Worm (Caenorhabditis elegans): Measurements from ENCODE around the gene Y43F8A.1.
"Not testable (repeated sequence)": the region's sequence is repeated elsewhere in the genome, so short reads cannot be mapped to it uniquely, and the experiment has no call there.

Y43F8A.1 gene

DNA sequence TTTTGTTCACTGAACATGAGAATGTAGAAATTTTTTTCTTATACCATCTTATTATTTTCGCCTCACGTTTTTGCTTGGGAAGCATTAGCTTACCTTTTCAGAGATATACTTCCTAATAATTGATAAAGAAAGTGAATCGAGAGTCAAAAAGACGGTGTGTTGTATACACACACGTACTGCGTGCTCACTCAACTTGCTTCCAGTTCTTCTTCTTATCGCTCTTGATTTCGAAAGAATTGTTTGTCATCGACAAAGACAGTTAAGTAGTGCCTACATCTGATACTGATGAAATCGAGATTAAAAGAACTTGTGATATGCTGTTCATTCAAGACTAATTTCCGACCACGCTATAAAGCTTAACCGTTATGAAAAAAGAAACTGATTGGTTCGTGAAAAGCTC, 40.4 kb downstream of the Y43F8A.1 start, which contains the start of gene C25F9.5:
Gene C25F9.5 (minus strand): TSS at position 195 of the 400 bp plus-strand sequence.
- TF ChIP-seq nhr-77 (tag; optimal IDR thresholded peaks at IDR 0.05) (no peak), ceh-90 (tag; optimal IDR thresholded peaks at IDR 0.05) (no peak), fkh-10 (GFP tag; optimal IDR thresholded peaks at IDR 0.05) (no peak), pax-3 (tag; optimal IDR thresholded peaks at IDR 0.05) (no peak), lin-35 (GFP tag; optimal IDR thresholded peaks at IDR 0.05) (peak in 1 of 2 experiments; percentile 26), mef-2 (tag; optimal IDR thresholded peaks at IDR 0.05) (no peak), elt-2 (tag; optimal IDR thresholded peaks at IDR 0.05) (peak; percentile 69)

- TF ChIP-seq aly-2 (tag; optimal IDR thresholded peaks at IDR 0.05) (no peak), nhr-85 (tag) (peak; percentile 33), fkh-8 (tag; optimal IDR thresholded peaks at IDR 0.05) (no peak), lsy-2 (tag; optimal IDR thresholded peaks at IDR 0.05) (no peak), tbx-2 (tag; optimal IDR thresholded peaks at IDR 0.05) (no peak), ets-5 (GFP tag; IDR thresholded peaks at IDR 0.05) (no peak)
Measured at ce11 chrV:19416475-19416874, 46.2 kb downstream of the Y43F8A.1 start, which contains the start of the genes C25F9.4 and C25F9.9. TSS of gene C25F9.4 (minus strand) at chrV:19416575. TSS of gene C25F9.9 (plus strand) at chrV:19416611.

- TF ChIP-seq lsy-2 (tag; optimal IDR thresholded peaks at IDR 0.05) (no peak), vab-15 (tag; optimal IDR thresholded peaks at IDR 0.05) (no peak), ceh-88 (GFP tag; IDR thresholded peaks at IDR 0.05) (no peak), elt-2 (tag; optimal IDR thresholded peaks at IDR 0.05) (peak; percentile 27)
Measured at ce11 chrV:19417836-19418235, 47.5 kb downstream of the Y43F8A.1 start, which contains the start of gene C25F9.15. TSS of gene C25F9.15 (plus strand) at chrV:19418136.

DNA sequence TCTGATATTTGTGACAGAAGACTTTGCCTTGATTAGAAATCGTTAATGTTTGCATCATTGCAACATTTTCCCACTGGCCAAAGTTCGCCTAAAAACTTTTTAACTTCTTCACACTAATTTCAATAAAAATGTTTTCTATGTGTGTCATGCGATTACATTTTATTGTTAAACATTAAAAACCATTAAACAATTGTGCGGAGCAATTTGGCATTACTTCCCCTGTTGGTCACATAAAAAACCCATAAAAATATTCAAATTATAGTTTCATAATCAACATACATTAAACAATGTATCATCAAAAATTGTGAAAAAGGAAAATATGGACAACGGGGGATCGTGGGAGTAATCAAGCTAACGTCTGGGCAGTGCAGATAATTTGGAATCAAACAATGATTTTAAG, 49.0 kb downstream of the Y43F8A.1 start:
- TF ChIP-seq efl-1 (optimal IDR thresholded peaks at IDR 0.05), result not testable (repeated sequence)
- peak in 1 of 2 experiments; percentile 44 for TF ChIP-seq efl-1 (GFP tag; optimal IDR thresholded peaks at IDR 0.05 in 1 of 2)
- peak; percentile 48 for TF ChIP-seq elt-2 (tag; optimal IDR thresholded peaks at IDR 0.05)

Measured in whole organism, L1 larva.